Fruit fly (Drosophila melanogaster): ENCODE results near the gene CG42246.

Gene CG42246

dm6 chrX:7411806-7412205 is at the start of gene CG42246:
TSS of gene CG42246 (minus strand) at chrX:7411906.
- no peak for TF ChIP-seq Hr96 (GFP tag; optimal IDR thresholded peaks at IDR 0.05)
- no peak for TF ChIP-seq kay (GFP tag; ENCODE audit: borderline replicate concordance)
- TF ChIP-seq Clk (GFP tag; optimal IDR thresholded peaks at IDR 0.05): no peak
- no peak for TF ChIP-seq CG7045 (GFP tag; optimal IDR thresholded peaks at IDR 0.05)
- TF ChIP-seq pad (GFP tag; optimal IDR thresholded peaks at IDR 0.05): no peak
- no peak for TF ChIP-seq CG14711 (tag; optimal IDR thresholded peaks at IDR 0.05)
- TF ChIP-seq CG5204 (GFP tag; optimal IDR thresholded peaks at IDR 0.05): no peak
- TF ChIP-seq bab1 (GFP tag; optimal IDR thresholded peaks at IDR 0.05): no peak
- no peak for TF ChIP-seq Crg-1 (GFP tag; optimal IDR thresholded peaks at IDR 0.05)
- no peak for TF ChIP-seq ovo (GFP tag; optimal IDR thresholded peaks at IDR 0.05)
- TF ChIP-seq toe (GFP tag; optimal IDR thresholded peaks at IDR 0.05): no peak
- TF ChIP-seq CG1620 (GFP tag; optimal IDR thresholded peaks at IDR 0.05): no peak
- TF ChIP-seq cnc (optimal IDR thresholded peaks at IDR 0.05): no peak
- no peak for TF ChIP-seq CG12768 (GFP tag; optimal IDR thresholded peaks at IDR 0.05)
- no peak for TF ChIP-seq CG33017 (tag; optimal IDR thresholded peaks at IDR 0.05)
- TF ChIP-seq Mnt (GFP tag; optimal IDR thresholded peaks at IDR 0.05): no peak
- no peak for TF ChIP-seq CG7101 (tag; optimal IDR thresholded peaks at IDR 0.05)
- no peak for TF ChIP-seq tj (GFP tag; optimal IDR thresholded peaks at IDR 0.05)
- TF ChIP-seq CG11617 (GFP tag; optimal IDR thresholded peaks at IDR 0.05): no peak
- TF ChIP-seq cic (GFP tag; optimal IDR thresholded peaks at IDR 0.05): no peak

dm6 chrX:7453236-7453635 is 41.5 kb upstream of the CG42246 start, which contains the start of gene CG43198:
TSS of gene CG43198 (minus strand) at chrX:7453336.
- TF ChIP-seq Hr96 (GFP tag; optimal IDR thresholded peaks at IDR 0.05): no peak
- TF ChIP-seq CG14711 (tag; optimal IDR thresholded peaks at IDR 0.05): no peak
- no peak for TF ChIP-seq CG5204 (GFP tag; optimal IDR thresholded peaks at IDR 0.05)
- no peak for TF ChIP-seq bab1 (GFP tag; optimal IDR thresholded peaks at IDR 0.05)
- TF ChIP-seq Crg-1 (GFP tag; optimal IDR thresholded peaks at IDR 0.05): no peak
- no peak for TF ChIP-seq cnc (optimal IDR thresholded peaks at IDR 0.05)
- TF ChIP-seq toe (GFP tag; optimal IDR thresholded peaks at IDR 0.05): no peak
- TF ChIP-seq Clk (GFP tag; optimal IDR thresholded peaks at IDR 0.05): no peak
- TF ChIP-seq ovo (GFP tag; optimal IDR thresholded peaks at IDR 0.05): no peak
- no peak for TF ChIP-seq CG7101 (tag; optimal IDR thresholded peaks at IDR 0.05)
- TF ChIP-seq CG7045 (GFP tag; optimal IDR thresholded peaks at IDR 0.05): no peak
- TF ChIP-seq CG33017 (tag; optimal IDR thresholded peaks at IDR 0.05): no peak

- TF ChIP-seq tj (GFP tag; optimal IDR thresholded peaks at IDR 0.05): no peak
- no peak for TF ChIP-seq toe (GFP tag; optimal IDR thresholded peaks at IDR 0.05)
- TF ChIP-seq CG11617 (GFP tag; optimal IDR thresholded peaks at IDR 0.05): no peak
- TF ChIP-seq CG12768 (GFP tag; optimal IDR thresholded peaks at IDR 0.05): no peak
- TF ChIP-seq ovo (GFP tag; optimal IDR thresholded peaks at IDR 0.05): no peak
- no peak for TF ChIP-seq CG1620 (GFP tag; optimal IDR thresholded peaks at IDR 0.05)
- no peak for TF ChIP-seq pad (GFP tag; optimal IDR thresholded peaks at IDR 0.05)
- TF ChIP-seq CG5204 (GFP tag; optimal IDR thresholded peaks at IDR 0.05): no peak
- TF ChIP-seq CG33017 (tag; optimal IDR thresholded peaks at IDR 0.05): no peak
- TF ChIP-seq cnc (optimal IDR thresholded peaks at IDR 0.05): no peak
These were observed 40.2 kb upstream of the CG42246 start, which contains the start of gene CG11368 for dm6 chrX:7451909-7452308. TSS of gene CG11368 (plus strand) at chrX:7452209.

DNA sequence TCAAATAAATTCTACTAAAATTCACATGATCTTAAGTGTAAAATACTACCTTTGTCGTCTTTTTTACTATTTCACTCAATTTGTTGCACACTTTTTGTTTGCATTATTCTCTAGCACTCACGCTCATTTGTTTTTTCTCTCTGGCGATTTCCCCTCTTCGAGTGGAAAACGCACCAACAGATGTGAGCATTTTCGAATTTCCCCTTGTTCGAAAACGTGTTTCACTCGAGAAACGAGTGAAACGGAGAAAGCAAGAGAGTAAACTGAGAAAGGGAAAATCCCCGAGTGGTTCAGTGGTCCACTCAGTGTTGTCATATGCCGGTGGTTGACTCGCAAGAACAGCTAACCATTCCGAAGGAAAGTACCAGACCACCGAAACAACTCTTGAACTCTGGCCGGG is 33.3 kb upstream of the CG42246 start:
- TF ChIP-seq ovo (GFP tag; optimal IDR thresholded peaks at IDR 0.05): no peak
- TF ChIP-seq pad (GFP tag; optimal IDR thresholded peaks at IDR 0.05): peak; percentile 76

dm6 chrX:7432393-7432792 is 20.7 kb upstream of the CG42246 start:
- TF ChIP-seq CG5204 (GFP tag; optimal IDR thresholded peaks at IDR 0.05) (no peak), CG12768 (GFP tag; optimal IDR thresholded peaks at IDR 0.05) (no peak), CG14711 (tag; optimal IDR thresholded peaks at IDR 0.05) (no peak), Crg-1 (GFP tag; optimal IDR thresholded peaks at IDR 0.05) (no peak), Clk (GFP tag; optimal IDR thresholded peaks at IDR 0.05) (no peak), ovo (GFP tag; optimal IDR thresholded peaks at IDR 0.05) (no peak), cnc (optimal IDR thresholded peaks at IDR 0.05) (no peak), CG7101 (tag; optimal IDR thresholded peaks at IDR 0.05) (no peak), Hr96 (GFP tag; optimal IDR thresholded peaks at IDR 0.05) (no peak), kay (GFP tag; ENCODE audit: borderline replicate concordance) (no peak), pad (GFP tag; optimal IDR thresholded peaks at IDR 0.05) (no peak), CG33017 (tag; optimal IDR thresholded peaks at IDR 0.05) (no peak), toe (GFP tag; optimal IDR thresholded peaks at IDR 0.05) (no peak), bab1 (GFP tag; optimal IDR thresholded peaks at IDR 0.05) (no peak), cic (GFP tag; optimal IDR thresholded peaks at IDR 0.05) (no peak), CG1620 (GFP tag; optimal IDR thresholded peaks at IDR 0.05) (no peak), Mnt (GFP tag; optimal IDR thresholded peaks at IDR 0.05) (no peak), CG11617 (GFP tag; optimal IDR thresholded peaks at IDR 0.05) (no peak)

DNA sequence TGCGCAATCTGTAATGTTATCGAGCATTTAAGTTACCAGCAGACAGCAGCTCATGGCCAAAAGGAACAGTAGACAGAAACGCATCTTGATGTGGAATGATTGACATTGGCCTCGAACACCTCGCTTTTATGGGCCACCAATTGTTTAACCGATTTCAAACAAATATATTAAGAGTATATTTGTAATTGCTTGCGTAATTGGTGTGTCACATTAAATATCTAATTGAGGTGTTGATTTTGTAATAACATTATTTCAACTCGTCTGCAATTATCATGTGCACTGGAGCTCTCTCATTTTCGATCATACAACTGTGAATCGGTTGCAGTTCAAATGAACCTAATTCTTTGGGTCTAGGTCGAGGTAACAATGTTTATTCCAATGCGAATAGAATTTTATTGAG is 13.9 kb upstream of the CG42246 start, which contains the start of gene CG32726:
TSS of gene CG32726 (minus strand) at position 101 of the 400 bp plus-strand sequence.
- no peak for TF ChIP-seq Crg-1 (GFP tag; optimal IDR thresholded peaks at IDR 0.05)
- no peak for TF ChIP-seq CG11617 (GFP tag; optimal IDR thresholded peaks at IDR 0.05)
- TF ChIP-seq toe (GFP tag; optimal IDR thresholded peaks at IDR 0.05): no peak
- no peak for TF ChIP-seq Mnt (GFP tag; optimal IDR thresholded peaks at IDR 0.05)
- TF ChIP-seq pad (GFP tag; optimal IDR thresholded peaks at IDR 0.05): no peak
- no peak for TF ChIP-seq CG1620 (GFP tag; optimal IDR thresholded peaks at IDR 0.05)
- TF ChIP-seq cnc (optimal IDR thresholded peaks at IDR 0.05): no peak
- no peak for TF ChIP-seq CG14711 (tag; optimal IDR thresholded peaks at IDR 0.05)
- TF ChIP-seq CG7045 (GFP tag; optimal IDR thresholded peaks at IDR 0.05): no peak

dm6 chrX:7424742-7425141 is 13.0 kb upstream of the CG42246 start, which contains the start of gene CG15036:
TSS of gene CG15036 (minus strand) at chrX:7424842.
- TF ChIP-seq cnc (optimal IDR thresholded peaks at IDR 0.05) (no peak), Crg-1 (GFP tag; optimal IDR thresholded peaks at IDR 0.05) (no peak), tj (GFP tag; optimal IDR thresholded peaks at IDR 0.05) (no peak), CG7101 (tag; optimal IDR thresholded peaks at IDR 0.05) (no peak), bab1 (GFP tag; optimal IDR thresholded peaks at IDR 0.05) (no peak), CG12768 (GFP tag; optimal IDR thresholded peaks at IDR 0.05) (no peak), pad (GFP tag; optimal IDR thresholded peaks at IDR 0.05) (no peak), CG11617 (GFP tag; optimal IDR thresholded peaks at IDR 0.05) (no peak), CG1620 (GFP tag; optimal IDR thresholded peaks at IDR 0.05) (no peak)

All from whole organism, adult.